Fruit fly (Drosophila melanogaster) whole organism, wandering third instar larva: ENCODE results near the gene CG5704.
A peak's percentile ranks its signal among the peaks of the same experiment; 100 is the strongest.

Experiments used
- Abd-B ChIP-seq: fragments of >200 bp; optimal IDR thresholded peaks from 2 replicates; lab custom pipeline; 2017; ENCODE audit warnings: missing biosample characterization, missing genetic modification characterization
- CG32264 ChIP-seq: fragments of 200-800 bp; sonication (Bioruptor generic); optimal IDR thresholded peaks from 2 replicates; lab custom pipeline; 2016; ENCODE audit warnings: missing biosample characterization, missing genetic modification characterization
- CG9705 ChIP-seq: fragments of 200-800 bp; sonication (Bioruptor generic); optimal IDR thresholded peaks from 2 replicates; lab custom pipeline; 2018; ENCODE audit warnings: missing biosample characterization, mild to moderate bottlenecking, missing genetic modification characterization
- CrebA ChIP-seq: fragments of 200-800 bp; sonication (Bioruptor generic); optimal IDR thresholded peaks from 2 replicates; lab custom pipeline; 2016; ENCODE audit warnings: missing biosample characterization, mild to moderate bottlenecking, missing genetic modification characterization, borderline replicate concordance
- Dfd ChIP-seq: fragments of >200 bp; optimal IDR thresholded peaks from 2 replicates; lab custom pipeline; 2017; ENCODE audit warnings: missing biosample characterization, missing genetic modification characterization
- Dif ChIP-seq: fragments of 200-275, 200-300 bp; sonication (Bioruptor generic); optimal IDR thresholded peaks from 2 replicates; lab custom pipeline; 2018; ENCODE audit warnings: missing biosample characterization, missing genetic modification characterization; ENCODE audit not compliant: partially characterized antibody
- GATAd ChIP-seq: sonication (Bioruptor generic); optimal IDR thresholded peaks from 2 replicates; lab custom pipeline; 2016; ENCODE audit warnings: missing biosample characterization, missing genetic modification characterization
- HLH106 ChIP-seq: fragments of 200-800 bp; optimal IDR thresholded peaks from 3 replicates; lab custom pipeline; 2019; ENCODE audit warnings: missing biosample characterization, mild to moderate bottlenecking, missing genetic modification characterization, moderate library complexity
- Hnf4 ChIP-seq: fragments of 200-800 bp; sonication (Bioruptor generic); optimal IDR thresholded peaks from 2 replicates; lab custom pipeline; 2016; ENCODE audit warnings: missing biosample characterization, mild to moderate bottlenecking, missing genetic modification characterization
- Hr78 ChIP-seq: fragments of >200 bp; optimal IDR thresholded peaks from 2 replicates; lab custom pipeline; 2017; ENCODE audit warnings: missing biosample characterization, missing genetic modification characterization
- Hr83 ChIP-seq: fragments of 200-300 bp; sonication (Bioruptor generic); optimal IDR thresholded peaks from 2 replicates; lab custom pipeline; 2016; ENCODE audit warnings: missing biosample characterization, mild to moderate bottlenecking, missing genetic modification characterization, moderate library complexity; ENCODE audit not compliant: poor library complexity, severe bottlenecking
- Jra ChIP-seq: sonication (Bioruptor generic); optimal IDR thresholded peaks from 2 replicates; lab custom pipeline; 2016; ENCODE audit warnings: missing biosample characterization, missing genetic modification characterization
- Mio ChIP-seq: sonication (Bioruptor generic); optimal IDR thresholded peaks from 2 replicates; lab custom pipeline; 2016; ENCODE audit warnings: missing biosample characterization, missing genetic modification characterization
- Myc ChIP-seq: fragments of >200 bp; optimal IDR thresholded peaks from 2 replicates; lab custom pipeline; 2017
- N ChIP-seq: fragments of >200 bp; optimal IDR thresholded peaks from 2 replicates; lab custom pipeline; 2018; ENCODE audit warnings: missing biosample characterization, missing external identifiers, missing genetic modification characterization
- OdsH ChIP-seq: fragments of 200-800 bp; sonication (Bioruptor generic); optimal IDR thresholded peaks from 2 replicates; lab custom pipeline; 2016; ENCODE audit warnings: missing biosample characterization, mild to moderate bottlenecking, missing genetic modification characterization
- Rel ChIP-seq, 2 experiments: fragments of 200-800 bp; sonication (Bioruptor generic) in 1 of 2; optimal IDR thresholded peaks; 2 replicates in 1 of 2; 3 replicates in 1 of 2; lab custom pipeline; 2016 to 2019; ENCODE audit warnings: mild to moderate bottlenecking in 2 of 2, missing biosample characterization in 2 of 2, missing genetic modification characterization in 2 of 2, moderate library complexity in 1 of 2
- Sp1 ChIP-seq: fragments of 200-800 bp; sonication (Bioruptor generic); optimal IDR thresholded peaks from 3 replicates; lab custom pipeline; 2019; ENCODE audit warnings: missing biosample characterization, mild to moderate bottlenecking, missing genetic modification characterization, moderate library complexity
- Vsx2 ChIP-seq: fragments of 200-300, 225-300 bp; sonication (Bioruptor generic); optimal IDR thresholded peaks from 2 replicates; lab custom pipeline; 2018; ENCODE audit warnings: missing biosample characterization, missing genetic modification characterization; ENCODE audit not compliant: partially characterized antibody
- br ChIP-seq: fragments of 200-800 bp; sonication (Bioruptor generic); optimal IDR thresholded peaks from 2 replicates; lab custom pipeline; 2016; ENCODE audit warnings: missing biosample characterization, missing genetic modification characterization
- brk ChIP-seq: fragments of 200-800 bp; sonication (Bioruptor generic); optimal IDR thresholded peaks from 2 replicates; lab custom pipeline; 2016; ENCODE audit warnings: missing biosample characterization, mild to moderate bottlenecking, missing genetic modification characterization
- dl ChIP-seq, 2 experiments: fragments of 175-275, 200-275 bp in 1 of 2; fragments of 200-275 bp in 1 of 2; sonication (Bioruptor generic); optimal IDR thresholded peaks; lab custom pipeline; 2018; ENCODE audit warnings: mild to moderate bottlenecking in 2 of 2, missing biosample characterization in 2 of 2, missing genetic modification characterization in 2 of 2, moderate library complexity in 2 of 2; ENCODE audit not compliant: partially characterized antibody in 2 of 2, insufficient read depth in 1 of 2
- dmrt93B ChIP-seq: fragments of 200-800 bp; sonication (Bioruptor generic); optimal IDR thresholded peaks from 2 replicates; lab custom pipeline; 2018; ENCODE audit warnings: missing biosample characterization, mild to moderate bottlenecking, missing genetic modification characterization
- dsf ChIP-seq: sonication (Bioruptor generic); optimal IDR thresholded peaks from 2 replicates; lab custom pipeline; 2016; ENCODE audit warnings: missing biosample characterization, missing genetic modification characterization, borderline replicate concordance
- ey ChIP-seq: fragments of 200-800 bp; sonication (Bioruptor generic); optimal IDR thresholded peaks from 2 replicates; lab custom pipeline; 2016; ENCODE audit warnings: missing biosample characterization, missing genetic modification characterization
- foxo ChIP-seq, 2 experiments: fragments of 200-800 bp; sonication (Bioruptor generic); optimal IDR thresholded peaks; 2 replicates in 1 of 2; 3 replicates in 1 of 2; lab custom pipeline; 2016 to 2017; ENCODE audit warnings: missing biosample characterization in 2 of 2, missing genetic modification characterization in 2 of 2
- fru ChIP-seq: fragments of 200-800 bp; sonication (Bioruptor generic); optimal IDR thresholded peaks from 3 replicates; lab custom pipeline; 2016; ENCODE audit warnings: missing biosample characterization, mild to moderate bottlenecking, missing genetic modification characterization
- h ChIP-seq: fragments of 200-800 bp; sonication (Bioruptor generic); optimal IDR thresholded peaks from 3 replicates; lab custom pipeline; 2016; ENCODE audit warnings: missing biosample characterization, mild to moderate bottlenecking, missing genetic modification characterization
- jim ChIP-seq: fragments of 175-275, 200-325 bp; sonication (Bioruptor generic); optimal IDR thresholded peaks from 2 replicates; lab custom pipeline; 2016; ENCODE audit warnings: missing biosample characterization, mild to moderate bottlenecking, missing genetic modification characterization
- lola ChIP-seq: fragments of >200 bp; optimal IDR thresholded peaks from 2 replicates; lab custom pipeline; 2017; ENCODE audit warnings: missing biosample characterization, missing genetic modification characterization
- pan ChIP-seq: fragments of >200 bp; optimal IDR thresholded peaks from 2 replicates; lab custom pipeline; 2017
- psq ChIP-seq: fragments of 200-800 bp; sonication (Bioruptor generic); optimal IDR thresholded peaks from 3 replicates; lab custom pipeline; 2017; ENCODE audit warnings: missing biosample characterization, mild to moderate bottlenecking, missing genetic modification characterization, moderate library complexity
- rgr ChIP-seq: fragments of 200-800 bp; sonication (Bioruptor generic); optimal IDR thresholded peaks from 3 replicates; lab custom pipeline; 2016; ENCODE audit warnings: missing biosample characterization, mild to moderate bottlenecking, missing genetic modification characterization
- sage ChIP-seq: fragments of 200-800 bp; sonication (Bioruptor generic); optimal IDR thresholded peaks from 2 replicates; lab custom pipeline; 2016; ENCODE audit warnings: missing biosample characterization, mild to moderate bottlenecking, missing genetic modification characterization
- sv ChIP-seq: fragments of 200-800 bp; sonication (Bioruptor generic); optimal IDR thresholded peaks from 3 replicates; lab custom pipeline; 2016; ENCODE audit warnings: missing biosample characterization, missing genetic modification characterization
- tai ChIP-seq: sonication (Bioruptor generic); optimal IDR thresholded peaks from 2 replicates; lab custom pipeline; 2016; ENCODE audit warnings: missing biosample characterization, missing genetic modification characterization
- usp ChIP-seq: fragments of >200 bp; optimal IDR thresholded peaks from 2 replicates; lab custom pipeline; 2017; ENCODE audit warnings: missing biosample characterization, missing genetic modification characterization
- woc ChIP-seq: sonication (Bioruptor generic); optimal IDR thresholded peaks from 2 replicates; lab custom pipeline; 2016; ENCODE audit warnings: missing biosample characterization, mild to moderate bottlenecking, missing genetic modification characterization

The CG5704 gene

DNA sequence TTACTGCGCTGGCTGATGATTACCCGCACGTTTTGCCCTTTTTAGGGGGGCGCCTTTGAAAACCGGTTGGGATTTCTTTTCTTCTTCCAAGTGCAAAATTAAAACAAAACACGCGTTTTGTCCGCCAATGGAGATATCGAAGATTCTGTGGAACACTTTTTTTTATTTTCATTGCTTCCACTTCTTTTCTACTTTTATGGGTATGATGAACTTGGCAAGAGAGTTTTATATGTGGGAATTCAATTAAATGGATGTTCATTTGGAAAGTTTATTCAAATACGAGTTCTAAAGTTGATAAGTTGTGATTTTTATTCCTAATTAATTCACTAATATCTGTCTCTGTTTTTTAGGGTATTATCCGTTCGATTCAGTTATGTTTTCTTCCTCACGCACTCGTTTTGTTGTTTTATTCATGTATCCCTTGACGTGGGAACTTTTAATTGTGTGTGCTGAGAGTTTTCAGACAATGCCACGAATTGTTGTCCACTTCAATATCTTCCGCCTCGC, 6.7 kb downstream of the CG5704 start (continued):
- TF ChIP-seq psq (peak; percentile 87), tai (GFP tag; lab: Kevin White, UChicago) (peak; percentile 67), br (peak; percentile 86), h (GFP tag; lab: Kevin White, UChicago) (peak; percentile 96), Rel (GFP tag; optimal IDR thresholded peaks at IDR 0.05; lab: Kevin White, UChicago) (peak; percentile 11), Rel (tag; optimal IDR thresholded peaks at IDR 0.05; lab: Kevin White, UChicago) (peak; percentile 16), ey (GFP tag; lab: Kevin White, UChicago) (peak; percentile 88), dmrt93B (GFP tag; lab: Kevin White, UChicago) (peak; percentile 88), foxo (GFP tag; optimal IDR thresholded peaks at IDR 0.05; lab: Kevin White, UChicago) (peak; percentile 59 to 94), Mio (GFP tag; lab: Kevin White, UChicago) (no peak), dl (GFP tag; optimal IDR thresholded peaks at IDR 0.05; lab: Kevin White, UChicago; ENCODE audit: insufficient read depth in 1 of 2, partially characterized antibody in 2 of 2) (no peak), Hr83 (GFP tag; lab: Kevin White, UChicago) (no peak)

DNA sequence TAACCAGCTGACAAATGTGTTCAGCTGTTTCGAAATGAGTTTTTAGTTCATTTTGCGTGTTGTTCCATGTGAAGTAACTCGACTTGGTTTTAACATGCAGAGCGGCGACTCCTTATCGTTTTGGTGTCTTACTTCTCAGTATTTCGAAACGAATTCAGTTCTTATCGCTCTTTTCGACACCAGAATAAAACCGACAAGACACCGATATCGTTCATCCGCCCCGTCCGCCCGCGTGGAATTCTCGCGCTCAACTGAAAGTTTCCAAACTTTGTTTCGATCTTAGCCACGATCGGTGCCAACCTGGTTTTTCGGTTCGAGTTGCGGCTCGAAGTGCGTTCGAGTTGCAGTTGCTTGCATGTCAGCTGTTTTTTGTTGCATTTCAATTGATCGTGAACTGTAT, 7.2 kb downstream of the CG5704 start, which contains the start of gene CG15822:
CG15822 (minus strand) TSS at position 256 of the 400 bp plus-strand sequence.
- TF ChIP-seq Abd-B (no peak), Vsx2 (GFP tag; lab: Kevin White, UChicago) (no peak), Dfd (GFP tag; lab: Kevin White, UChicago) (no peak), foxo (GFP tag; optimal IDR thresholded peaks at IDR 0.05; lab: Kevin White, UChicago) (no peak), Hnf4 (GFP tag; lab: Kevin White, UChicago) (no peak), woc (no peak), ey (GFP tag; lab: Kevin White, UChicago) (no peak), Mio (GFP tag; lab: Kevin White, UChicago) (no peak), sage (GFP tag; lab: Kevin White, UChicago) (no peak), dmrt93B (GFP tag; lab: Kevin White, UChicago) (no peak), OdsH (GFP tag; lab: Kevin White, UChicago) (no peak)
- TF ChIP-seq, all 38 proteins: peak for 0

DNA sequence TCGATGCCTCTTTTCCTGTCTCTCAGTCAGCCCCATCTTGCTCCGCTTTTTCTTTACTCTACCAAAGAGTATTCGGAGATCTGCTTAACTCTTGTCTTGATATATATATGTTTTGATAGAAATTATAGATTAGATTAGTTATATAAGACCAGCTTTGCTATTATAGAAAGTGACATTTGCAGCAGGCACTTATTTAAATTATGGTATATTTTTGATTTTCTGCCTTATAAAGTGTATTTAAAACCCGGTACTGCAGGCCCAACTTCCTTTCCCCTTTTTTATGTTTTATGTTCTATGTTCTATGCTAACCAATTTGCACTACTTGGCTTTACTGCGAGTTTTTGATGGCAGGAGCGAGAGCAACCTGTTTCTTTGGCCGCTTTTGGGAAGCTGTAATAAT, 8.1 kb downstream of the CG5704 start:
- no peak for TF ChIP-seq CrebA (GFP tag; lab: Kevin White, UChicago)
- no peak for TF ChIP-seq usp
- TF ChIP-seq GATAd (GFP tag; lab: Kevin White, UChicago): no peak
- no peak for TF ChIP-seq sv (GFP tag; lab: Kevin White, UChicago)
- no peak for TF ChIP-seq h (GFP tag; lab: Kevin White, UChicago)
- no peak for TF ChIP-seq Dif (GFP tag; lab: Kevin White, UChicago)
- no peak for TF ChIP-seq Mio (GFP tag; lab: Kevin White, UChicago)
- TF ChIP-seq CG9705 (GFP tag; lab: Kevin White, UChicago): no peak
- TF ChIP-seq CG32264 (GFP tag; lab: Kevin White, UChicago): no peak
- no peak for TF ChIP-seq foxo (GFP tag; optimal IDR thresholded peaks at IDR 0.05; lab: Kevin White, UChicago)
- no peak for TF ChIP-seq Hr78 (GFP tag; lab: Kevin White, UChicago)
- TF ChIP-seq HLH106 (tag; lab: Kevin White, UChicago): no peak
- no peak for TF ChIP-seq Abd-B

DNA sequence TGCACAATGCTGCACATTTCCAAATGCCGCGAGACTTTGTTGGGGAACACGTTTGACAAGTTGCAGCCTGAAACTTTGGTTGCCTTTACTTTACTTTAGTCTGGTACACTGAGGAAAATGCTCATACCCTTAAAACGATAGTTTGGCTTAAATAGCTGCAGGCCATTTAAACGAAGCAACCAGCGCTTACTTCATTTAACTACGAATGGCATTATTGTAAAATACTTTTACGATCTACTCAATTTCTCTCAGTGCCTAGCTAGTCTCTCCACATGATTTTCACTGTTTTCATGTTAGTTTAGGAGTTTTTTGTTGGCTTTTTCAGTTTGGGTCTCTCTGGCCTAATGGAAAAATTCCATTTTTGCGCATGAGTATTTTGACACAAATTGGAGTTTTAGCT, 8.8 kb downstream of the CG5704 start:
- TF ChIP-seq OdsH (GFP tag; lab: Kevin White, UChicago) (peak; percentile 53), CG9705 (GFP tag; lab: Kevin White, UChicago) (peak; percentile 33), Jra (GFP tag; lab: Kevin White, UChicago) (no peak), CrebA (GFP tag; lab: Kevin White, UChicago) (no peak), usp (no peak), Mio (GFP tag; lab: Kevin White, UChicago) (no peak), woc (peak; percentile 58), Dif (GFP tag; lab: Kevin White, UChicago) (no peak), Rel (GFP tag; optimal IDR thresholded peaks at IDR 0.05; lab: Kevin White, UChicago) (no peak), Rel (tag; optimal IDR thresholded peaks at IDR 0.05; lab: Kevin White, UChicago) (peak; percentile 3), Hr83 (GFP tag; lab: Kevin White, UChicago) (no peak), tai (GFP tag; lab: Kevin White, UChicago) (peak; percentile 67), GATAd (GFP tag; lab: Kevin White, UChicago) (no peak), dsf (GFP tag; lab: Kevin White, UChicago) (no peak), h (GFP tag; lab: Kevin White, UChicago) (peak; percentile 88), rgr (GFP tag; lab: Kevin White, UChicago) (peak; percentile 67), dl (GFP tag; optimal IDR thresholded peaks at IDR 0.05; lab: Kevin White, UChicago; ENCODE audit: insufficient read depth in 1 of 2, partially characterized antibody in 2 of 2) (no peak), pan (lab: Kevin White, UChicago) (no peak), Hnf4 (GFP tag; lab: Kevin White, UChicago) (peak; percentile 60), fru (GFP tag; lab: Kevin White, UChicago) (peak; percentile 74), dmrt93B (GFP tag; lab: Kevin White, UChicago) (peak; percentile 73), jim (no peak), HLH106 (tag; lab: Kevin White, UChicago) (peak; percentile 79), N (GFP tag; lab: Kevin White, UChicago) (no peak), Hr78 (GFP tag; lab: Kevin White, UChicago) (no peak), ey (GFP tag; lab: Kevin White, UChicago) (peak; percentile 74), Sp1 (GFP tag; lab: Kevin White, UChicago) (peak; percentile 70), psq (peak; percentile 44), lola (no peak), Myc (lab: Kevin White, UChicago) (no peak), Vsx2 (GFP tag; lab: Kevin White, UChicago) (no peak), foxo (GFP tag; optimal IDR thresholded peaks at IDR 0.05; lab: Kevin White, UChicago) (peak in 1 of 2 experiments; percentile 83), brk (GFP tag; lab: Kevin White, UChicago) (no peak)
